Worm (Caenorhabditis elegans) whole organism, mixed stage, embryonic: Measurements from ENCODE around the gene abu-14.

Experiments used
- elt-3 ChIP-seq: fragments of 150-350 bp; optimal IDR thresholded peaks from 2 replicates; lab custom pipeline; 2014; ENCODE audit warnings: missing biosample characterization, missing genetic modification characterization
- lin-13 ChIP-seq: fragments of 150-350 bp; optimal IDR thresholded peaks from 2 replicates; lab custom pipeline; 2014; ENCODE audit warnings: missing biosample characterization, missing genetic modification characterization
- unc-62 ChIP-seq: fragments of 150-350 bp; optimal IDR thresholded peaks from 2 replicates; lab custom pipeline; 2014; ENCODE audit warnings: missing biosample characterization, missing genetic modification reagents, missing genetic modification characterization

DNA sequence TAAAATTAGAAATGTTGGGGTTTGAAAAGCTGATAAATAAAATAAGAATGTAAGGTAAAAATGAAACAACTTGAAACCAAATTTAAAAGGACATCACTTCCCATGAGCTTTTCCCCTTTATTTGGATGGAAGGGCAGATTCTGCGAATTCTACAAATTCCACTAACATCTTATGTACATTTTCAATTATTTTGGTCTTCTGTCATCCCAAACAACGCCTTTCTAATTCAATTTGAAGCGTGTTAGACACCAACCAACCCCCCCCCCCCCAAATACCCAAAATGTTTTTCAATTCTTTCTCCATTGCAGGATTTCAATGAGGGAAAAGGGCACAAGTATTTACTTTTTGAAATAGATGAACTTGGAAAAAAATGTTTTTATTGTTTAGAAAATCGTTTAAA lies 38.7 kb upstream of the abu-14 start:
- no peak for TF ChIP-seq elt-3 (tag; lab: Kevin White, UChicago)
- TF ChIP-seq lin-13 = no peak
- no peak for TF ChIP-seq unc-62 (GFP tag; lab: Kevin White, UChicago)
